Worm (Caenorhabditis elegans): Measurements from ENCODE around the gene csp-1.

DNA sequence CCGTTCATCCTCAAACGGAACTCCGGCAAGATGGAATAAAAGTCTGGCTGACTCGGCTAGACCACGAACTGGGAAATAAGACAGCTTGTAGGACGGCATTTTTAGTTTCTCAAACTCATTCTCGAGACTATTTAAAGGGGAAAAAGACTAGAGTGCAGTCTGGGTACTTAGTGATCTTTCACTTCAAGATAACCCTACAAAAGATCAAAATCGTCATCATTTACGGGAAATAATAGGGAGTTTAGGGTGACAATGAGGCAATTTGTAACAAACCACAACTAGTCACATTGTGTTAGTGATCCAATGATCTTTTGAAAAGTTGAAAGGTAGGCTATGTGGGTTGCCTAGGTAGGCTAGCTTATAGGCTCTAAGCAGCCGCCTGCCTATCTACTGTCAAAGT is 15.0 kb downstream of the csp-1 start, which contains the start of gene gst-14:
- TF ChIP-seq nhr-23 (tag; optimal IDR thresholded peaks at IDR 0.05) = no peak
- no peak for TF ChIP-seq unc-39 (tag; optimal IDR thresholded peaks at IDR 0.05)
- no peak for TF ChIP-seq nhr-129 (tag; optimal IDR thresholded peaks at IDR 0.05)
- no peak for TF ChIP-seq skn-1 (tag; optimal IDR thresholded peaks at IDR 0.05)
- no peak for TF ChIP-seq blmp-1 (tag; optimal IDR thresholded peaks at IDR 0.05; ENCODE audit: insufficient read depth)
- no peak for TF ChIP-seq elt-3 (tag; optimal IDR thresholded peaks at IDR 0.05)

Data from whole organism, L2 larva.